Fruit fly (Drosophila melanogaster): Measurements from ENCODE around the gene CG10492.

DNA sequence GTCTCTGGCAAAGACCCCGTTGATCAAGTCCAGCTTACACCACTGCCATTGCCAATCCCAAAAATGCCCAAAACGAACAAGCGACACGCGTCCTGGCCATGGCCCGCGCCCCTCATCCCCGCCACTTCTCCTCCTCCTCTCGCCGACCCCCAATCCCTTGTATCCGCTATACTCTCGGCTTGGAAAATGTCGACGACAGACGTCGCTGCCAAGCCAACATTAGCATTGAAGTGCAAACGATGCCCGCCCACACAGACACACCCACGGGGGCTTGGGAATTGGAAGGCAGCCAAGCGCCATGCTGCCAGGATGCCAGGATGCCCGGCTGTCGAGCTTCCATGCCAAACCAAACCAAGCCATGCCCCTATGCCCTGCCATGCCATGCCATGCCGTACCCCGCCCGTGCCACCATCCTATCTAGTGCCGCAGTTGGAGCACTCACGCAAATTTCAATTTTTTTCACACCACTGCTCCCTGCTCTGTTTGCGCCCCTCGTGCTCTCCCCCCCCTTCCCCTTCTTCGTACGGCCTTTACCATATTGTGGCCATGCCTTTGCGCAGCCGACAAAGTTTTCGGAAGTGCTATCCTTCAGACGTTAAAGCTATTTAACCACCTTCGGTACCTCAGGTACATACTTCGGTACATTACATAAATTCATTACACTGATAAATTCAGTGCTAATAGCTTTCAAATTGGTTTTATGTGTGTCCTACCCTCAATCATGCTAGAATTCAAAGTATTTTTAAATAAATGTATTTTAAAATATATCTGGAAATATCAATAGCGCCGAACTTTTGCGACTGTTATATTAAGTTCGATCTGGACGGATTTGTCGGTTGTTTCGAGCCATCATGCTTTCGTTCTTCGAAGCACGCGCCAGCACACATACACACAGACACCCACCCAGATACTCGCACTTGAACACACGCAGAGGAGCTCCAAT lies 32.3 kb upstream of the CG10492 start:
- TF ChIP-seq pan (optimal IDR thresholded peaks at IDR 0.05) (no peak), Dll (optimal IDR thresholded peaks at IDR 0.05) (no peak), psq (optimal IDR thresholded peaks at IDR 0.05) (no peak), usp (GFP tag; optimal IDR thresholded peaks at IDR 0.05) (no peak), EcR (GFP tag; optimal IDR thresholded peaks at IDR 0.05) (no peak)
